Fruit fly (Drosophila melanogaster) Kc167 (cell line): ENCODE measurements around the gene Apc.

Experiments
- Sin3A ChIP-seq: fragments of >200 bp; optimal IDR thresholded peaks from 2 replicates; lab custom pipeline; 2018; ENCODE audit warnings: missing external identifiers
- ttk ChIP-seq: sonication (Bioruptor generic); optimal IDR thresholded peaks from 2 replicates; lab custom pipeline; 2017; ENCODE audit warnings: missing external identifiers

dm6 chr3R:28810942-28811676 lies 33.4 kb downstream of the Apc start, which contains the start of gene wdn:
- no peak for TF ChIP-seq Sin3A (lab: Kevin White, UChicago)
- no peak for TF ChIP-seq ttk (lab: Kevin White, UChicago)
